Worm (Caenorhabditis elegans) whole organism, L3 larva: ENCODE measurements around the gene dpm-1.

Source experiments
- R02D3.7 ChIP-seq: fragments of 150-350 bp; optimal IDR thresholded peaks from 2 replicates; lab custom pipeline; 2014; ENCODE audit warnings: missing biosample characterization, missing genetic modification characterization
- ZK546.5 ChIP-seq: sonication (generic microtip); optimal IDR thresholded peaks from 2 replicates; lab custom pipeline; 2017; ENCODE audit warnings: missing biosample characterization, missing genetic modification characterization
- aly-2 ChIP-seq: fragments of 150-350 bp; optimal IDR thresholded peaks from 2 replicates; lab custom pipeline; 2014; ENCODE audit warnings: missing biosample characterization, missing genetic modification characterization
- ama-1 ChIP-seq: fragments of 150-350 bp; optimal IDR thresholded peaks from 2 replicates; lab custom pipeline; 2018
- ceh-16 ChIP-seq: sonication (generic microtip); optimal IDR thresholded peaks from 2 replicates; lab custom pipeline; 2017; ENCODE audit warnings: missing biosample characterization, missing genetic modification characterization
- egl-27 ChIP-seq: sonication (generic microtip); optimal IDR thresholded peaks from 4 replicates; lab custom pipeline; 2017; ENCODE audit warnings: missing biosample characterization, missing genetic modification reagents, missing genetic modification characterization
- egl-5 ChIP-seq: fragments of 150-350 bp; optimal IDR thresholded peaks from 2 replicates; lab custom pipeline; 2017; ENCODE audit warnings: missing biosample characterization, missing genetic modification reagents, missing genetic modification characterization, inconsistent platforms
- elt-1 ChIP-seq: fragments of 150-350 bp; optimal IDR thresholded peaks from 2 replicates; lab custom pipeline; 2014; ENCODE audit warnings: missing biosample characterization, missing genetic modification characterization
- elt-2 ChIP-seq: sonication (generic microtip); optimal IDR thresholded peaks from 2 replicates; lab custom pipeline; 2016; ENCODE audit warnings: missing genetic modification reagents, mild to moderate bottlenecking, missing genetic modification characterization, missing compliant biosample characterization
- elt-3 ChIP-seq, 3 experiments: fragments of 150-350 bp in 1 of 3; sonication (generic microtip) in 2 of 3; optimal IDR thresholded peaks; 2 replicates in 2 of 3; 4 replicates in 1 of 3; lab custom pipeline; 2014 to 2017; ENCODE audit warnings: missing biosample characterization in 3 of 3, missing genetic modification characterization in 3 of 3
- fkh-10 ChIP-seq: sonication (generic microtip); optimal IDR thresholded peaks from 2 replicates; lab custom pipeline; 2017; ENCODE audit warnings: missing biosample characterization, missing genetic modification reagents, missing genetic modification characterization
- fkh-2 ChIP-seq: fragments of 150-350 bp; optimal IDR thresholded peaks from 2 replicates; lab custom pipeline; 2014; ENCODE audit warnings: missing biosample characterization, missing genetic modification reagents, missing genetic modification characterization
- fos-1 ChIP-seq: fragments of 150-350 bp; optimal IDR thresholded peaks from 2 replicates; lab custom pipeline; 2014; ENCODE audit warnings: missing biosample characterization, missing genetic modification characterization
- lin-39 ChIP-seq: fragments of 150-350 bp; optimal IDR thresholded peaks from 2 replicates; lab custom pipeline; 2018; ENCODE audit warnings: missing biosample characterization, missing genetic modification reagents, missing genetic modification characterization
- mdl-1 ChIP-seq: fragments of 150-350 bp; optimal IDR thresholded peaks from 2 replicates; lab custom pipeline; 2014; ENCODE audit warnings: missing biosample characterization, missing genetic modification characterization
- mml-1 ChIP-seq: fragments of 150-350 bp; sonication (generic microtip); optimal IDR thresholded peaks from 3 replicates; lab custom pipeline; 2014; ENCODE audit warnings: missing biosample characterization, missing genetic modification characterization
- nfya-1 ChIP-seq: sonication (generic microtip); optimal IDR thresholded peaks from 2 replicates; lab custom pipeline; 2017; ENCODE audit warnings: missing genetic modification characterization, mild to moderate bottlenecking, missing compliant biosample characterization, antibody characterized with exemption, moderate library complexity; ENCODE audit not compliant: insufficient read depth
- nhr-11 ChIP-seq: fragments of 150-350 bp; optimal IDR thresholded peaks from 2 replicates; lab custom pipeline; 2014; ENCODE audit warnings: missing biosample characterization, missing genetic modification characterization
- nhr-12 ChIP-seq: fragments of 150-350 bp; optimal IDR thresholded peaks from 2 replicates; lab custom pipeline; 2014; ENCODE audit warnings: missing biosample characterization, missing genetic modification characterization
- nhr-23 ChIP-seq: fragments of 150-350 bp; optimal IDR thresholded peaks from 2 replicates; lab custom pipeline; 2014; ENCODE audit warnings: missing biosample characterization, missing genetic modification reagents, missing genetic modification characterization
- nhr-25 ChIP-seq: sonication (generic microtip); optimal IDR thresholded peaks from 2 replicates; lab custom pipeline; 2017; ENCODE audit warnings: missing biosample characterization, missing genetic modification characterization
- nhr-28 ChIP-seq: fragments of 150-350 bp; optimal IDR thresholded peaks from 2 replicates; lab custom pipeline; 2014; ENCODE audit warnings: missing biosample characterization, missing genetic modification characterization
- nhr-43 ChIP-seq: sonication (generic microtip); optimal IDR thresholded peaks from 2 replicates; lab custom pipeline; 2016; ENCODE audit warnings: mild to moderate bottlenecking, missing genetic modification characterization, missing compliant biosample characterization; ENCODE audit not compliant: poor library complexity, severe bottlenecking
- nhr-67 ChIP-seq: fragments of 150-350 bp; optimal IDR thresholded peaks from 2 replicates; lab custom pipeline; 2014; ENCODE audit warnings: missing biosample characterization, missing genetic modification characterization
- nhr-76 ChIP-seq: fragments of 150-350 bp; sonication (generic microtip); optimal IDR thresholded peaks from 5 replicates; lab custom pipeline; 2014; ENCODE audit warnings: missing biosample characterization, missing genetic modification characterization
- nhr-77 ChIP-seq: fragments of 150-350 bp; optimal IDR thresholded peaks from 2 replicates; lab custom pipeline; 2014; ENCODE audit warnings: missing biosample characterization, missing genetic modification characterization
- pha-4 ChIP-seq: fragments of 150-350 bp; optimal IDR thresholded peaks from 2 replicates; lab custom pipeline; 2014; ENCODE audit warnings: missing biosample characterization, missing genetic modification reagents, missing genetic modification characterization
- sea-2 ChIP-seq: fragments of 150-350 bp; sonication (generic microtip); optimal IDR thresholded peaks from 4 replicates; lab custom pipeline; 2014; ENCODE audit warnings: missing biosample characterization, missing genetic modification reagents, missing genetic modification characterization
- skn-1 ChIP-seq: fragments of 150-350 bp; optimal IDR thresholded peaks from 2 replicates; lab custom pipeline; 2014; ENCODE audit warnings: missing biosample characterization, missing genetic modification characterization
- snpc-4 ChIP-seq: fragments of 150-350 bp; optimal IDR thresholded peaks from 2 replicates; lab custom pipeline; 2014; ENCODE audit warnings: missing biosample characterization, missing genetic modification characterization
- tbx-2 ChIP-seq: sonication (generic microtip); optimal IDR thresholded peaks from 2 replicates; lab custom pipeline; 2016; ENCODE audit warnings: mild to moderate bottlenecking, missing genetic modification characterization, missing compliant biosample characterization
- unc-39 ChIP-seq: sonication (generic microtip); optimal IDR thresholded peaks from 4 replicates; lab custom pipeline; 2017; ENCODE audit warnings: missing biosample characterization, missing genetic modification characterization
- unc-62 ChIP-seq: fragments of 150-350 bp; sonication (generic microtip); optimal IDR thresholded peaks from 4 replicates; lab custom pipeline; 2014; ENCODE audit warnings: missing biosample characterization, missing genetic modification reagents, missing genetic modification characterization
- zag-1 ChIP-seq: fragments of 150-350 bp; optimal IDR thresholded peaks from 2 replicates; lab custom pipeline; 2014; ENCODE audit warnings: missing biosample characterization, missing genetic modification characterization
- ztf-11 ChIP-seq: fragments of 150-350 bp; optimal IDR thresholded peaks from 2 replicates; lab custom pipeline; 2014; ENCODE audit warnings: missing biosample characterization, missing genetic modification characterization

The dpm-1 gene

DNA sequence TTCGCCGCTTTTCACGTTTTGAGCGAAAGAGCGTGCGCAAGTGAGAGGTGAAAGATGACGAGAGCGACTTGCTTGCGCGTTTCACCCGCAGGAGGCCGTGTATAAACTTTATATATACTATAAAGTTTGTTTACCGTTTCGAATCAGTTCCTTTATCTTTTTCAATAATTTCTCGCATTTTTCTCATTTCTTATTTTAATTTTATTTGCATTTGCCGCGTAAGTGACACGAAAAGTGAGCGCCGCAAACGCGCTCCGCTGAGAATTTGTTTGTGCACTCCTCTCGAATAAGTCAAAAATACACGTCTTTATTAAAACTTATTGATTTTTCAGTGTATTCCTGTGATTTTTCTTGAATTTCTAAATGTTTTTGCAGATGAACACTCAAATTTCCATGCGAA is 1.9 kb upstream of the dpm-1 start, which contains the start of gene mrpl-55 (continued):
- TF ChIP-seq fkh-10 (GFP tag; lab: Kevin White, UChicago) (peak; percentile 38), egl-27 (tag; lab: Kevin White, UChicago) (no peak)

DNA sequence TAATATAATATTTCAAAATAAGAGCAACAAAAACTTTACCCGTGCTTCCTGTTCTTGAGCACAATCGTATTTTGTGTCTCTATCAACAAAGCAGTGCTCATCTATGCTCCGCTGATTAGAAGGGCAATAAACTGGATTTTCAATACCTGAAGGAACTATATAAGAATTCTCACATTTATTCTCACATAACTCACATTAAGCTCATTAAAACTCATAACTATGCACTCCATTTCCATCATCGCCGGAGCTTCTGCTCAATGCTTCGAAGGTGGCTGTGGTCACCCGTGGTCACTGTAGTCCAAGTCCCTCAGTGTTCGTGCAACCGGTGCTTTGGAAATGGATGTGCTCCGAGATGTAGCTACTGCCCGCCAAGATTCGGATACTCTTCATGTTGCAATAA is 9.3 kb downstream of the dpm-1 start, which contains the start of the genes Y66H1A.8 and M04G7.5:
Gene Y66H1A.8, minus strand, starts transcription at position 101 of the 400 bp plus-strand sequence.
Gene M04G7.5, plus strand, starts transcription at position 258 of the 400 bp plus-strand sequence.
- no peak for TF ChIP-seq nhr-25
- no peak for TF ChIP-seq R02D3.7
- no peak for TF ChIP-seq unc-39 (tag; lab: Kevin White, UChicago)
- TF ChIP-seq egl-27 (tag; lab: Kevin White, UChicago), result no peak
- no peak for TF ChIP-seq ztf-11
- no peak for TF ChIP-seq ama-1

DNA sequence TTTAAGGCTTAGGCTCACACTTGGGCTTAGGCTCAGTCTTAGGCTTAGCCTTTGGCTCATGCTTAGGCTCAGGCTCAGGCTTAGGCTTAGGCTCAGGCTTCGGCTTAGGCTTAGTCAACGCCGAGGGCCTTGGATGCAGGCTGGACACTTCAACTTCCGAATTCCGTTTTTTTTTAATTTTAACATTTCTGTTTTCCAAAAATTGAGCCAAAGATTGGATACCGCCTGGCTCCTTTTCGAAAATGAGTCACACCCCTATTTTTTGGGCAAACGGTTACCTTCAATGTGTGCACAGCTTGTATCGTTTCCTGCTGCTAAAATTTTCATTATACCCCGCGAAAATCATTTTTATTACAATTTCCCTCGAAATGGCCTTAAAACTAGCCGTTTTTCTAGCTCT is 10.0 kb downstream of the dpm-1 start, which contains the start of gene M04G7.1:
Gene M04G7.1, plus strand, starts transcription at position 301 of the 400 bp plus-strand sequence.
- TF ChIP-seq fkh-10 (GFP tag; lab: Kevin White, UChicago), result no peak
- no peak for TF ChIP-seq ztf-11
- no peak for TF ChIP-seq skn-1
- TF ChIP-seq nhr-23 (tag; lab: Kevin White, UChicago), result no peak
- TF ChIP-seq snpc-4, result no peak
- TF ChIP-seq zag-1 (tag; lab: Kevin White, UChicago), result no peak
- no peak for TF ChIP-seq elt-2 (tag; lab: Kevin White, UChicago)
- no peak for TF ChIP-seq nhr-77 (tag; lab: Kevin White, UChicago)
- no peak for TF ChIP-seq nhr-43 (tag; lab: Kevin White, UChicago)
- TF ChIP-seq pha-4 (tag; lab: Kevin White, UChicago), result no peak
- no peak for TF ChIP-seq tbx-2 (tag; lab: Kevin White, UChicago)
- no peak for TF ChIP-seq unc-39 (tag; lab: Kevin White, UChicago)
- TF ChIP-seq mml-1 (tag; lab: Kevin White, UChicago), result no peak
- TF ChIP-seq fkh-2 (tag; lab: Kevin White, UChicago), result no peak
- no peak for TF ChIP-seq elt-1 (tag; lab: Kevin White, UChicago)
- no peak for TF ChIP-seq egl-27 (tag; lab: Kevin White, UChicago)
- no peak for TF ChIP-seq nhr-67

DNA sequence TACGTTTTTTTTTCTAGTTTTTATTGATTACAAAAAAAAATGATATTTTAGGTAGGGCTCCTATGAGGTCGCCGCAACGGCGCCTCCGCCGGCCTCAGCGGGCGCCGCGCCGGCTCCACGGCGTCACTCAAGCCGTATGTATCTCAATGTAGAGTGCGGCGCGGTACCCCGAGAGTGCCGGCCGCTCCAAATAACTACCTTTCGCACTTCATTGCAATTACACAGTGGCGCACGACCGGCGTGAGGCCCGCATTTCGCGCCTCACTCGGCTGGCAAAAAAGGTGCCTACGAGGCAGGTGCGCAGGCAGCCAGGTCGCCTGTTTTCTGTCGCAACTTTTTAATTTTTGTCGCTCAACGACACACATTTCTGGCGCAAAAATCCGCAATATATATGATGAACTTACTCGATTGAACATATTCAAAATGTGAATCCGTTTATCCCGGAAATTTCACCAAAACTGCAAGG is 15.2 kb downstream of the dpm-1 start, which contains the start of gene M04G7.2:
Gene M04G7.2, minus strand, starts transcription at position 416 of the 466 bp plus-strand sequence.
- TF ChIP-seq nhr-11 (tag; lab: Kevin White, UChicago) (no peak), ztf-11 (no peak), ZK546.5 (tag; lab: Kevin White, UChicago) (no peak), nfya-1 (tag; lab: Kevin White, UChicago) (no peak), unc-39 (tag; lab: Kevin White, UChicago) (no peak), tbx-2 (tag; lab: Kevin White, UChicago) (no peak), egl-5 (tag; lab: Kevin White, UChicago) (no peak), nhr-28 (tag; lab: Kevin White, UChicago) (no peak), nhr-77 (tag; lab: Kevin White, UChicago) (no peak), nhr-43 (tag; lab: Kevin White, UChicago) (no peak), zag-1 (tag; lab: Kevin White, UChicago) (no peak), aly-2 (no peak), nhr-76 (tag; lab: Kevin White, UChicago) (no peak), nhr-67 (no peak), R02D3.7 (no peak), lin-39 (tag; lab: Kevin White, UChicago) (no peak), elt-1 (tag; lab: Kevin White, UChicago) (no peak), mml-1 (tag; lab: Kevin White, UChicago) (no peak)

DNA sequence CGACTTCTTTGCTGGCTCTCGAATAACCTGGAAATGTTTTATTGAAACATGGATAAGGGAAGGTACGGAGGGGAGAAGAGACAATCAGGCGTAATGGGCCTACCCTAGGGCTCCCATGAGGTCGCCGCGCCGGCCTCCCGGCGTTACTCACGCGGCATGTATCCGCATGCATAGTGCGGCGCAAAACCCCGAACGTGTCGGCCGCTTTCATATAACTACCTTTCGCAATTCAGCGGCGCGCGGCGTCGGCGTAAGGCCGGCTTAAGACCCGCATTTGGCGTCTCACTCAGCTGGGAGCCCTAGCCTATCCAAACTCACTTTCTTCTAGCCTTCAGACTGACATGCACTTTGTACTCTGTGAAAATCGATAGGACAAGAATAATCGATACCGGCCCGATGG is 16.6 kb downstream of the dpm-1 start:
- TF ChIP-seq nfya-1 (tag; lab: Kevin White, UChicago) (no peak), nhr-11 (tag; lab: Kevin White, UChicago) (no peak), unc-62 (no peak), lin-39 (tag; lab: Kevin White, UChicago) (no peak), ceh-16 (tag; lab: Kevin White, UChicago) (no peak), elt-3 (tag; optimal IDR thresholded peaks at IDR 0.05; lab: Kevin White, UChicago) (no peak), nhr-76 (tag; lab: Kevin White, UChicago) (no peak), fos-1 (tag; lab: Kevin White, UChicago) (no peak), nhr-12 (tag; lab: Kevin White, UChicago) (no peak), snpc-4 (no peak), ztf-11 (no peak), elt-2 (tag; lab: Kevin White, UChicago) (no peak), sea-2 (GFP tag; lab: Kevin White, UChicago) (no peak), mdl-1 (tag; lab: Kevin White, UChicago) (no peak), elt-1 (tag; lab: Kevin White, UChicago) (no peak)
- TF ChIP-seq, all 47 proteins: peak for 0
